Fruit fly (Drosophila melanogaster): Measurements from ENCODE around the gene Rac1.
A peak's percentile ranks its signal among the peaks of the same experiment; 100 is the strongest.

Gene Rac1

dm6 chr3L:1334571-1335427, 32.3 kb upstream of the Rac1 start, which contains the start of the genes Hmbs and CG2211 (continued):
- no peak for TF ChIP-seq h (optimal IDR thresholded peaks at IDR 0.05)
- peak; percentile 84 for TF ChIP-seq CG10366 (GFP tag; IDR thresholded peaks at IDR 0.05)
- no peak for TF ChIP-seq prd (optimal IDR thresholded peaks at IDR 0.05)
- peak; percentile 92 for TF ChIP-seq prd (GFP tag; IDR thresholded peaks at IDR 0.05)
- TF ChIP-seq Antp (GFP tag; optimal IDR thresholded peaks at IDR 0.05), result peak; percentile 82
- TF ChIP-seq nau (GFP tag; optimal IDR thresholded peaks at IDR 0.05), result no peak
- TF ChIP-seq lab (GFP tag; optimal IDR thresholded peaks at IDR 0.05), result peak; percentile 94
- peak; percentile 74 for TF ChIP-seq Side (GFP tag; optimal IDR thresholded peaks at IDR 0.05)
- TF ChIP-seq cwo (GFP tag; optimal IDR thresholded peaks at IDR 0.05), result peak; percentile 78
- no peak for TF ChIP-seq Sry-β (GFP tag; optimal IDR thresholded peaks at IDR 0.05)
- peak; percentile 60 for TF ChIP-seq slou (GFP tag; optimal IDR thresholded peaks at IDR 0.05)
- peak; percentile 86 for TF ChIP-seq dm (GFP tag; optimal IDR thresholded peaks at IDR 0.05)
- no peak for TF ChIP-seq Hr39 (optimal IDR thresholded peaks at IDR 0.05)
- TF ChIP-seq CG8478 (optimal IDR thresholded peaks at IDR 0.05), result no peak
- no peak for TF ChIP-seq CG7745 (tag; optimal IDR thresholded peaks at IDR 0.05)
- peak; percentile 85 for TF ChIP-seq CG12744 (GFP tag; optimal IDR thresholded peaks at IDR 0.05)
- TF ChIP-seq CG3281 (GFP tag; optimal IDR thresholded peaks at IDR 0.05), result peak; percentile 86
- no peak for TF ChIP-seq ato (GFP tag; IDR thresholded peaks at IDR 0.05; ENCODE audit: partially characterized antibody)
- TF ChIP-seq run (tag; optimal IDR thresholded peaks at IDR 0.05), result peak; percentile 57
- TF ChIP-seq kah (GFP tag; optimal IDR thresholded peaks at IDR 0.05), result peak; percentile 58
- peak; percentile 70 for TF ChIP-seq CG17802 (tag; optimal IDR thresholded peaks at IDR 0.05)
- peak; percentile 83 for TF ChIP-seq lmd (GFP tag; IDR thresholded peaks at IDR 0.05)
- peak; percentile 90 for TF ChIP-seq NC2β (GFP tag; optimal IDR thresholded peaks at IDR 0.05)
- peak; percentile 87 for TF ChIP-seq gsb-n (tag; optimal IDR thresholded peaks at IDR 0.05)
- peak; percentile 78 for TF ChIP-seq ara (GFP tag; IDR thresholded peaks at IDR 0.05)
- peak; percentile 58; the same call in 1 of the 2 replicates for TF ChIP-seq wor (GFP tag; IDR thresholded peaks at IDR 0.05)
- peak; percentile 82 for TF ChIP-seq CG1603 (tag; optimal IDR thresholded peaks at IDR 0.05)
- peak; percentile 68 for TF ChIP-seq MTF-1 (GFP tag; optimal IDR thresholded peaks at IDR 0.05; ENCODE audit: borderline replicate concordance)
- peak; percentile 88 for TF ChIP-seq Fer1 (GFP tag; optimal IDR thresholded peaks at IDR 0.05)
- peak; percentile 94 for TF ChIP-seq CG12659 (GFP tag; optimal IDR thresholded peaks at IDR 0.05)
- TF ChIP-seq en (GFP tag; optimal IDR thresholded peaks at IDR 0.05), result peak; percentile 3
- 0 out of 2 replicates have a peak, but pooled peaks have one; percentile 57 for TF ChIP-seq cas (GFP tag; IDR thresholded peaks at IDR 0.05)
- peak; percentile 86 for TF ChIP-seq slp2 (GFP tag; optimal IDR thresholded peaks at IDR 0.05)
- no peak for TF ChIP-seq CG15073 (GFP tag; optimal IDR thresholded peaks at IDR 0.05)
- TF ChIP-seq Asciz (GFP tag; optimal IDR thresholded peaks at IDR 0.05), result peak; percentile 30
- peak; percentile 63 for TF ChIP-seq D19B (GFP tag; optimal IDR thresholded peaks at IDR 0.05)
- peak; percentile 85 to 89 for TF ChIP-seq Hr51 (GFP tag; optimal IDR thresholded peaks at IDR 0.05)
- TF ChIP-seq Nf-YC (tag; optimal IDR thresholded peaks at IDR 0.05), result peak; percentile 84
- TF ChIP-seq pb (GFP tag; optimal IDR thresholded peaks at IDR 0.05), result peak; percentile 18
- TF ChIP-seq Atf-2 (GFP tag; optimal IDR thresholded peaks at IDR 0.05), result peak; percentile 82
- peak; percentile 7 for TF ChIP-seq p53 (GFP tag; optimal IDR thresholded peaks at IDR 0.05)
- TF ChIP-seq dpn (GFP tag; optimal IDR thresholded peaks at IDR 0.05), result peak; percentile 92 to 94
- peak; percentile 86 for TF ChIP-seq CG7839 (tag; optimal IDR thresholded peaks at IDR 0.05)
- TF ChIP-seq CG17912 (GFP tag; optimal IDR thresholded peaks at IDR 0.05), result no peak
- no peak for TF ChIP-seq Dip2 (GFP tag; IDR thresholded peaks at IDR 0.05)
- TF ChIP-seq CG14667 (GFP tag; IDR thresholded peaks at IDR 0.05), result peak; percentile 62
- peak; percentile 88 for TF ChIP-seq CG4328 (GFP tag; optimal IDR thresholded peaks at IDR 0.05)
- no peak for TF ChIP-seq usp (GFP tag; optimal IDR thresholded peaks at IDR 0.05)
- peak; percentile 82 for TF ChIP-seq MBD-R2 (GFP tag; IDR thresholded peaks at IDR 0.05)
- no peak for TF ChIP-seq CG34224 (GFP tag; IDR thresholded peaks at IDR 0.05; ENCODE audit: partially characterized antibody)

Data from whole organism, embryonic.